Fruit fly (Drosophila melanogaster) ovary, adult (tissue): Measurements from ENCODE around the gene CG8539.
"Not testable (repeated sequence)": the region's sequence is repeated elsewhere in the genome, so short reads cannot be mapped to it uniquely, and the experiment has no call there.

Source experiments
- CG17801 ChIP-seq: fragments of 200-800 bp; optimal IDR thresholded peaks from 2 replicates; lab custom pipeline; 2019; ENCODE audit warnings: missing biosample characterization, mild to moderate bottlenecking, missing genetic modification characterization, moderate library complexity; ENCODE audit not compliant: partially characterized antibody

CG8539 gene

DNA sequence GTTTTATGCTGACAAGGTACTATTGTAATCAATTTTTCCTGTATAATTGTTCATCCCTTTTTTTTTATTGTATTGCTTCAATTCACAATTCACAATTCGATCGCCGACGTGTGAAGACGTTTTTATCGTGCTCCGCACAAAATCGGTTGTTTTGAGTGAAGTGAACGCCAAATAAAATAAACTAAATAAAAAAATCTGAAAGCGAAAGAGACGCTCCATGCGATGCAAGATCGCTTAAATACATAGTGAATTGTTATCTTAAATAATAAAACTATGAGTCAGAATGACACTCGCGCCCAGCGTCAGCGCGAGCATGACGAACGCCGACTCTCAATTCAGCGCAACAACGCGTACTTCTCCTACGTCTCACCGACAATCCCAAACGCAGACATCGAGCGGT, at the start of gene CG8539:
Gene CG8539, minus strand, starts transcription at position 101 of the 400 bp plus-strand sequence.
- not testable (repeated sequence) for TF ChIP-seq CG17801

DNA sequence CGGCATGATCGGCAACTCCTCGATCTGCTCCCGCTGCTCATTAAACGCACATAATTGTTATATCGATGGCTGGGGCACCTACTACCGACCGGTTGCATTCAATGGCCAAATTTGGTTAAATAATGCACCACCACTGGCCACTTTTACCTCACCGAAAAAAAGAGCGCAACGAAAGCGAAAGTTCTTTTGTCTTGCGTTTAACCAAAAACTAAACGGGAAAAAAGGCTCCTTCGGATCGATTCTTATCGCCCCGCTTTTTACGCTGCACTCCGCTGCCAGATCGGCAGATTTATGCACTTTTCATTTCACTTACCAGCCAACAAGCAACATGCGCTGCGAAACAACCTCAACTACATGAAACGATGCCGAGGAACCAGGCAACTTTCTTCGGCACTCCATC, 46.9 kb upstream of the CG8539 start:
- no peak for TF ChIP-seq CG17801

DNA sequence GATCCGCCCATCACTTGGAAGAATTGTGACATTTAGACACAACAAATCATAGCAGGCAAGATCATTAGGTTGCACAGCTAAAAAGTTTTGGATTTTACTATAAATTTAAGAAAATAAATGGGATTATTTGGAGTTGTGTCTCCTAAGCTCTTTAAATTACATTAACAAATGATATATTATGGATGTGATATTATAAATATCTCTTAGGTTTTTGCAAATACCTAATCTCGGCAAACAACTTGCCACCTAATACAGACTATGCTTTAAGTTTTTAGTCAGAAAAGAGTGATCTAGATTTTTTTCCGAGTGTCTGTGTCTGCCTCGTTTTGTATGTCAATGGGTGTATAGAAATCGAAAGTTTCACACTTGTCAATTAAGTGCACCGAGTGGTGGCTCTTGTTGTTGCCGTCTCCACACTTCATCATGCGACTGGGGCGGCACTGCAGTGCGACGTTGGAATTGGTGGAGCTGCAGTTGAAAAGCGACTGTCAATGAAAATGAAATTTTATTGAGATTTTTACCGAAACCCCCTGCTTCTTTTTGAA, 46.1 kb upstream of the CG8539 start:
- no peak for TF ChIP-seq CG17801

DNA sequence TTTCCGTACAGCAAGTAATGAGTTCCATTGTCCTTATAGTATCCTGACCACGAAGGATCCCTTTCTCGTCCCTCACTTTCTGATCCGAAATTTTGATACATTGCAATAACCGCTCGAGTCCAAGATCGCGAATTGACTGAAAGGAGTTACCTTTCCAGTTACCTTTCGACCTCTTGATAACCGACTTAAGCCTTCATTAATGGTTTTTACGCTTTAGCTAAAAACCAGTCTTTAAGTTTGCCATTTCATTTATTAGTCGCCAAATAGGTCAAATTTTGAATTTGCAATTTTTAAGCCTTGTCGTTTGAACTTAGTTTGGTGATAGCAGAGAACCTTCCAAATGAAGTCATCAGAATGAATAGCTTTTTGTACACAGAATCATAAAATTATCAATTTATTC, 43.7 kb upstream of the CG8539 start, which contains the start of gene CG32376:
Gene CG32376, minus strand, starts transcription at position 101 of the 400 bp plus-strand sequence.
- TF ChIP-seq CG17801, result no peak

DNA sequence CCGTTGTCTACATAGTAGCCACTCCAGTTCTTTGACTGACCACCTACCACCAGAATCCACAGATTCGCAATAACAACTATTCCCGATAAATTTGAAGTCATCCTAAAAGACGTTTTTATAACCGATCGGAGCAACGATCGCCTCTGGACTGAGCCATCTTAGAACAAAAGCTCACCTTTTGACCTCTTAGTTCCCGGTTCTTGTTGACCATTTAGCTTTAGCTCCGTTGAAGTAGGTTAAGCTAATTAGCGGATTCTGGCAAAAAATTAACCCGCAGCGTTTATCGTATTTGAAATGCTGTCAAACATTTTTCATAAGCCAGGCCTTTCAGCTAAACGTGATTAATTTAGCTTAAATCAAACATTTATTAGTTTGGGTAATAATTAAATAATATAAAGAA, 42.4 kb upstream of the CG8539 start, which contains the start of gene CG32374:
Gene CG32374, minus strand, starts transcription at position 101 of the 400 bp plus-strand sequence.
- TF ChIP-seq CG17801, result no peak

DNA sequence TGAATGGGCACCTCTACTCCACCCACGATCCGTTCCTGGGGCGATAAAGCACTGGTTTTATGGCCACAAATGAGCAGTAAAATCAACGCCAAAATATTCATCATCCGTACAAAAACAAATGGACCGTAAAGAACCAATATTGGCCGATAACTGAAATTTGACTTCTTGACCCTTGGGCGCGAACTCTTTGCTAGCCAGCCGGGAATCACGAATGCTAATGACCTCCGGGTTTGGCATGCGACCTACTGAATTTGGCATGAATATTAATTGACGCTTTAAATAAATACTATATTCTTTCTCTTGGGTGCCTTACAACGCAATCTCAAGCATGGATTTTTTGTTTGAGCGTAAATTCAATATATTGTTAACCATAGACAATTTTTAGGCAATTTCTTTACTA, 41.1 kb upstream of the CG8539 start, which contains the start of gene CG16998:
Gene CG16998, minus strand, starts transcription at position 101 of the 400 bp plus-strand sequence.
- TF ChIP-seq CG17801, result no peak

DNA sequence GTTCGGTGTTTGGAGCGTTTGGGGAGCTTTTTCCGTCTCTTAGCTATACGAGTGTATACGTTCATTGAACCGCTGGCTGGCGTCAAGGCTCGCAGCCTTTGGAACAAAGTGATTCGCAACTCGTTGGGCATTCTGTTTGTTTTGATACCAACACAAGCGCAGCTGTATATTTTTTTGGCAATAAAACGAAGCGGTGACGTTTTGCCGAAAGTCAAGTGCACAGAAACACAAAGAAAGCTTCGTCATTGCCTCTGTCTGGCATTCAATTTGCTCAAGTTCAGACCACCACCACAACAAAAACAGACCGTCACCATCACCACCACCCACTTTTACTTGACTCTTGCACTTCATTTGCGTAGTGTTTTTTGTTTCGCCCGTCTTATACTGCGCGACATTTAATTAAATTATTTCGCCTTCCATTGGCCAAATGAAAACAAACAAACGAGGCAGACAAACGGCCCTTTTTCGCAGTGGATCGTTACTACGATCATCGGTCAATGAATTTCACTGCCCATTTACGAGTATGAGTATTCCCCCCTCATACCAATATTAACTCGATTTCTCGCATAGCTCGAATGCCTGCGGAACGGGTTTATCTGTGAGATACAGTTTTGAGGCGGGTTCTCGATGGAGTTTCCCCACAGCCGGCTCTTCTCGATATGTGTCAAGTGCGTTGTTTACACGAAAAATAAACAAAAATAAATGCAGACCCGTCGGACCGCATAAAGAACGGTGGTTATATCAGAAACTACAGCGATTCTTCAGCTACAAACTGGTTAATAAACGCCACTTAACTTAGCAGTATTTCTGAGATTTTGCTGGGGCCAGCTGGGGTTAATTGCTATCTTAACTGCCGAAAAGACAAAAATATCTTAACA, 32.1 kb upstream of the CG8539 start:
- TF ChIP-seq CG17801, result no peak

DNA sequence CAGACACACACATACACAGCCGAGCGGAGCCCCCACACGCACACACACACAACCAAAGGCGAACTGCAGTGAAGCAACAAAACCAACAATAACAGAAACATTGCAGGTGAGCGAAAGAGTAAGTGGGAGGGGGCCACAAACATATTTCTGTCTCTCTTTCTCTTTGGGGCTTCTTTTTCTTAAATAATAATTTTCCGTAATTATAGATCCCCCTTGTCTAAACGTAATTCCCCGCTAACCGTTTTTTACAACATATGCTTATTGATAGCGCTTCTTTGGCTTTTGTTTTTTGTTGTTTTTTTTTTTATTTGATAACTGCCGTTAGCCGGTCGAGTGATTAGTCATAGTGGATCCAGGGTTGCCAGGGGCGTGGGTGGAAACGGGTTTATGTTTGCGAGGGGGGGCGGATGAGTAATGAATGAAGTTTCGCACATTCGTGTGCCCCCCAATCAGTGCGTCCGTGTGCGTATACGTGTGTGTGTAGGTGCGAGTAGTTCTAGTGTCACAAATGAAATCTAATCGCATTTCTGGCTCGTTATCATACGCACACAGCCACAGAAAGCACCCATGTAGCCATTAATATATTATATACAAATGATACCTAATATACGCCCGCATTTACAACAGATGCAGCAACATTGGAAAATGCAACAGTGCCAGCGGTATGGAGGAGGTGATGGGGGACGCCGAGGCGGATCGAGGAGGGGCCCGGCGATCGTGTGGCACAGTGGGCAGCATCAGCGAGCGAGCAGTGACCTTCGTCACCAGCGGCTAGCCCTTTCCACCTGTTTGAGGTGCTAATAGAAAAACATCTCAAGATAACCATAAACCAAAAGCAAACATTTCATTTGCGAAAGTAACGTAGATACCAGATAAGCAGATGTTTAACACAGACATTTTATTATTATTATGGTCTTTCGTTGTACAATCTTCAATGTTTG, 30.7 kb upstream of the CG8539 start:
- no peak for TF ChIP-seq CG17801

DNA sequence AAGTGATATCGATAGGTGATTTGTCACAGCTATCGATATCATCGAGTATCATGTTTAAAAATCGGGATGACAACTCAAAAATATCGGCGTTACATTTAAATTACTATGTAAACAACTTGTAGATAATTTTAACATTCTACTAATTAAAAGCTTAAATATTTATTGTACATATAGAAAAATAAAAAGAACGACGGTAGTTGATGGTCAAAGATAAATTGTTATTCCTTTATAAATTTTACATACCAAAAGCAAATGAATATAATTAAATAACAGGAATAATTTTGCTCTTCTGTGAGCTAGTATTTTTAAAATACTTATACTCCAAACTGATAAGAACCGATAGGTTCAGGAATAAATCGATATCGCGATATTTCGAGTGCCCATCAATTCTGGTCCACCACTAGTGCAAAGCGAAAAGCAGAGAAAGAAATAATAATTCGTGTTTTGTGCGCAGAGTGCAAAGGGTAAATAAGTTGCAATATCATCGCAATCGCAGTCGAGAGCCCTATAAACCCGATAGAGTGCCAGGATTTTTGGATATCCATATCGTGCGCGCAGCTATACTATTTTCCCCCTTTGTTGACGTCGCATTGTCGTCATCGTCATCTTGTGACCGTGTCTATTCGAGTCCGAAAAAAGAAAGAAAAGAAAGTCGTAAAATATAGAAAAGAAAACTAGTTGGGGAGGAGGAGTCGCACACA, 29.9 kb upstream of the CG8539 start, which contains the start of gene lqf:
Gene lqf, plus strand, starts transcription at position 401 of the 701 bp plus-strand sequence.
- no peak for TF ChIP-seq CG17801

DNA sequence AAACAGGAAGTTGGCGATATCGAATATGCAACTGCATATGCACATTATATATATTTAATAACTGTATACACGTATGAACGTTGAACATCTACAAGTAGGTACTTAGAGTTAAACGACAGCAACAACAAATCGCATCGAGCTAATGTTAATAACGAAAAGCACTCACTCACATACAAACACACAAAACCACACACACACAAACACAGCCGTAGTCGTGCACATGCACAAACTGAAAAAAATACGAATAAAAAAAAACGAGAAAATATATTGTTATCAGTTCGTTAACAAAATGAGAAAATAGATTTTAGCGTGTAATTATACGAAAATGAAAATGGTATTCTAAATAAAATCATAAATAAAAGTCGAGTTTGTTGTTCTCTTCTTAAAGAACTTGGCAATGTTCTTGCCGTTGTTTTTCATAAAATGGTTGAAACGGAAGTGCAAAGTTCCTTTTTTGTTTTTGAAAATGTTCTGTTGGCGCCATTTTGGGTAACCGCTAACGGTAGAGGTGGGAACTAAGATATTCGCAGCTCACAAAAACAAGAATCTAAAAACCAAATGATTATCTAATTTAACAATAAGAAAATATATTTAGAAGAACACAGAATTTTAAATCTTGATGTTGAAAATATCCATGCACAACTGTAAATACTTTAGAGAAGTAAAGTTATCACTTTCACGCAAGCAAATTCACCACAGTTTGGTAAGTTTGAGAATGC, 29.2 kb upstream of the CG8539 start:
- no peak for TF ChIP-seq CG17801

DNA sequence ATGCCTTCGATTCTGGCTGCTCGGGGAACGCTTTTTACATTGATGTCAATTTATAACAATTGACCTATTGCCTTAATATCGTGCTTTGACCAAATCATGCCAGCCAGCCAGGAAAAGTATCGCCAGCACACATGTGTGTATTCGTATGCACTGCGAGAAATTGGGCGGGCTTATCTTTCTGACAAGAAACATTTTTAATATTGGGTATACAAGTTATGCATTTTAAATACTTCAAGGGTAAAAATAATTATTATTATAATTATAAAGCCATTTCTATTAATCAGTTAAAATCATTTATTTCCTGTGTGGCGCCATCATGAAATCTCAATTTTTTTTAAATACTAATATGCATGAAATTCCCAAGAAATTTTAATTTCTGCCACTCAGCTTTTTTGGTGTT, 23.2 kb upstream of the CG8539 start:
- TF ChIP-seq CG17801, result no peak

DNA sequence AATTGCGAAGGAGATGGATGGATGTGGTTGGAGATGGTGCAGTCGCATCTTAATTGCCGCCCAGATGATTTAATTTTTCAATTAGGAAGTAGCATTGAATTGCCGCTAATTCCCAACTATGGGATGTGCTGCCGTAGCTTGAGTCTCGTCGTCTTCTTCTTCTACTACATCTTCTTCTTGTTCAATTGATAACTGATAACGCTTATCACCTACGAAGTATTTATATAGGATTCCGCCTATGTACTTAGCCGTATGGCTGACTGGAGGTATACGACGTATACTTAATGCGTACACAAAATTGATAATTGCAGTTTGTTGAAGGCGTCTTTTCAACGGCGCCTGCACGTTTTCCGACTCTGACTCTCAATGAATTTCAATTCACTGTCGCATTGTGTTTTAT, 22.0 kb upstream of the CG8539 start:
- TF ChIP-seq CG17801, result no peak

DNA sequence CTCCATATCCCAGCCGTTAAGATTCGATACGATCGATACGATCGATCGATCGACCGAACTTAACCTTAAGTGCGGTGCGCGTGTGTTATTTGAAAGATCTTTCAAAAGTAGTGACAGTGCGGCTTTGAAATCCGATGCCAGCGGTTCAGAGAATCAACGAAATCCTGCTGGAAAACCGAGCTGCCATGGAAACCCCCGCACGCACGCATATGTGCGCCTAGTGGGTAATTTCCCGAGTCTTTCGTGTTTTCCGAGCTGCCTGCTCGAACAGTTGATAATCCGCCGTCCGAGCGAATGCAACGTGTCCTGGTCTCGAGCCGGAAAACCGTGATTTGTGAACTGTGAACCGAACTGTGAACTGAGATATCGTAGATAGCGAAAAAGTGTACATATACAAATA, 20.6 kb upstream of the CG8539 start:
- TF ChIP-seq CG17801, result no peak

DNA sequence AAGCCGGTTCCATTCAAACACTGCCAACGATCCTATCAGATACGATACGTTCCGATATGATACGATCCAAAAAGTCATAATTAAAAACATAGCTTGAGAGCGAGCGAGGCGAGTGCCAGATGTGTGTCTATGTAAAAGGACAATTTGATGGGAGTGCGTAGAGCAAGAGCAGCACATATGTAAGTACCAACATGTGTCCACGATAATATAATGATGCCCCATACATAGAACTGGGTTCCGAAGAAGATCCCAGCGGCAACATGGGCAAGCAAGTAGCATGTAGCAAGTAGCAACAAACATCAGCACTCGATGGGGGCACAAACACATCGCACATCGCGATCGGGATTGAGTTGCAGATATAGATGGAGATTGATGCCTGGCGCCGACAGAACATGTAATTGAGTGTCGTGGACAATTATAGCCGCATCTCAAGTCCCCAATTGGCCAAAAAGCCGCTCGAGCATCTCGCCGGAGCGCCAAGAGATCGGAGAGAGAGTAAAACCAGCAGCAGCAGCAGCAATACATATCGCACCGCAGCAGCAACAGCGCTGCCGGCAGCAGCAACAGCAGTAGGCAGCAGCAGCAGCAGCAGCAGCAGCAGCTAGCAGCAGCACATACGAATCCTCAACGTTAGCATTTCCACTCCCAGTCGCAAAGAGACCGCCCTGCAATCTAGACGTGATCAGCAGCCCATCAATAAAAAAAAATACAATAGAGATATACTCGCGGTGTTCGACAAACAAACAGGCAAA, 19.9 kb upstream of the CG8539 start, which contains the start of gene ltl:
Gene ltl, plus strand, starts transcription at position 647 of the 752 bp plus-strand sequence.
- TF ChIP-seq CG17801, result no peak
